Fruit fly (Drosophila melanogaster) whole organism, embryonic: Measurements from ENCODE around the gene Jhbp12.

Experiments used
- Abd-B ChIP-seq: fragments of 200-800 bp; sonication (Bioruptor generic); optimal IDR thresholded peaks from 2 replicates; lab custom pipeline; 2018; ENCODE audit warnings: missing biosample characterization, mild to moderate bottlenecking, missing genetic modification characterization, moderate library complexity
- B-H1 ChIP-seq: fragments of 200-800 bp; sonication (Bioruptor generic); IDR thresholded peaks from 3 replicates; pipeline ENCODE4 v1.3.6; 2022; ENCODE audit warnings: missing biosample characterization, missing genetic modification characterization
- BtbVII ChIP-seq: fragments of 200-800 bp; sonication (Bioruptor generic); optimal IDR thresholded peaks from 3 replicates; lab custom pipeline; 2017; ENCODE audit warnings: missing biosample characterization, mild to moderate bottlenecking, missing genetic modification characterization
- CG10543 ChIP-seq: fragments of 200-800 bp; sonication (Bioruptor generic); optimal IDR thresholded peaks from 3 replicates; lab custom pipeline; 2017; ENCODE audit warnings: missing biosample characterization, mild to moderate bottlenecking, missing genetic modification characterization, moderate library complexity
- CG12299 ChIP-seq: fragments of 200-800 bp; sonication (Bioruptor generic); optimal IDR thresholded peaks from 2 replicates; lab custom pipeline; 2018; ENCODE audit warnings: missing biosample characterization, mild to moderate bottlenecking, missing genetic modification characterization
- CG13287 ChIP-seq: fragments of 200-800 bp; sonication (Bioruptor generic); IDR thresholded peaks from 2 replicates; pipeline ENCODE4 v1.3.6; 2022; ENCODE audit warnings: missing biosample characterization, missing genetic modification characterization; ENCODE audit not compliant: partially characterized antibody
- CG17186 ChIP-seq: fragments of 200-800 bp; sonication (Bioruptor generic); optimal IDR thresholded peaks from 3 replicates; lab custom pipeline; 2017; ENCODE audit warnings: missing biosample characterization, missing genetic modification reagents, missing genetic modification characterization
- CG2116 ChIP-seq: fragments of 200-800 bp; sonication (Bioruptor generic); optimal IDR thresholded peaks from 3 replicates; lab custom pipeline; 2018; ENCODE audit warnings: missing biosample characterization, mild to moderate bottlenecking, missing genetic modification characterization
- CG2889 ChIP-seq: fragments of 200-800 bp; sonication (Bioruptor generic); IDR thresholded peaks from 3 replicates; pipeline ENCODE4 v1.3.6; 2022; ENCODE audit warnings: missing biosample characterization, missing genetic modification characterization
- CG34422 ChIP-seq: fragments of 200-800 bp; sonication (Bioruptor generic); IDR thresholded peaks from 3 replicates; pipeline ENCODE4 v1.3.6; 2022; ENCODE audit warnings: missing biosample characterization, missing genetic modification characterization
- CG3838 ChIP-seq: fragments of 200-800 bp; sonication (Bioruptor generic); optimal IDR thresholded peaks from 3 replicates; lab custom pipeline; 2016; ENCODE audit warnings: missing biosample characterization, missing genetic modification characterization
- CG3995 ChIP-seq: fragments of 200-800 bp; sonication (Bioruptor generic); optimal IDR thresholded peaks from 3 replicates; lab custom pipeline; 2016; ENCODE audit warnings: missing biosample characterization, missing genetic modification characterization
- CG4707 ChIP-seq: fragments of 200-800 bp; sonication (Bioruptor generic); optimal IDR thresholded peaks from 2 replicates; lab custom pipeline; 2018; ENCODE audit warnings: missing biosample characterization, mild to moderate bottlenecking, missing genetic modification characterization, moderate library complexity
- CG4730 ChIP-seq: fragments of 200-800 bp; sonication (Bioruptor generic); IDR thresholded peaks from 2 replicates; pipeline ENCODE4 v1.3.6; 2022; ENCODE audit warnings: missing biosample characterization, missing genetic modification characterization
- CG6272 ChIP-seq: fragments of 200-800 bp; sonication (Bioruptor generic); IDR thresholded peaks from 2 replicates; pipeline ENCODE4 v1.3.6; 2022; ENCODE audit warnings: missing biosample characterization, missing genetic modification characterization
- CG8290 ChIP-seq, 3 experiments: fragments of 200-800 bp; sonication (Bioruptor generic); optimal IDR thresholded peaks; 2 replicates each; lab custom pipeline; 2016 to 2019; ENCODE audit warnings: missing biosample characterization in 3 of 3, missing genetic modification characterization in 3 of 3, mild to moderate bottlenecking in 2 of 3, moderate library complexity in 1 of 3
- CG9727 ChIP-seq: fragments of 200-800 bp; sonication (Bioruptor generic); optimal IDR thresholded peaks from 3 replicates; lab custom pipeline; 2017; ENCODE audit warnings: missing biosample characterization, mild to moderate bottlenecking, missing genetic modification characterization
- CG9932 ChIP-seq: fragments of 200-800 bp; sonication (Bioruptor generic); IDR thresholded peaks from 2 replicates; pipeline ENCODE4 v1.3.6; 2022; ENCODE audit warnings: missing biosample characterization, missing genetic modification characterization
- Drgx ChIP-seq: fragments of 200-800 bp; sonication (Bioruptor generic); IDR thresholded peaks from 2 replicates; pipeline ENCODE4 v1.3.6; 2022; ENCODE audit warnings: missing biosample characterization, missing genetic modification characterization
- E2f2 ChIP-seq: fragments of 200-800 bp; sonication (Bioruptor generic); IDR thresholded peaks from 2 replicates; pipeline ENCODE4 v1.3.6; 2022; ENCODE audit warnings: missing biosample characterization, missing genetic modification characterization
- H2.0 ChIP-seq: fragments of 200-800 bp; sonication (Bioruptor generic); IDR thresholded peaks from 2 replicates; pipeline ENCODE4 v1.3.6; 2022; ENCODE audit warnings: missing biosample characterization, missing genetic modification characterization
- Hr3 ChIP-seq: fragments of 200-800 bp; sonication (Bioruptor generic); optimal IDR thresholded peaks from 3 replicates; lab custom pipeline; 2016; ENCODE audit warnings: missing biosample characterization, missing genetic modification characterization
- Kr ChIP-seq: fragments of 200-800 bp; sonication (Bioruptor generic); optimal IDR thresholded peaks from 2 replicates; lab custom pipeline; 2017; ENCODE audit warnings: missing biosample characterization, mild to moderate bottlenecking, missing genetic modification characterization
- NfI ChIP-seq: fragments of 200-800 bp; sonication (Bioruptor generic); optimal IDR thresholded peaks from 3 replicates; lab custom pipeline; 2018; ENCODE audit warnings: missing biosample characterization, mild to moderate bottlenecking, missing genetic modification characterization, moderate library complexity
- Oaz ChIP-seq: fragments of 200-800 bp; sonication (Bioruptor generic); IDR thresholded peaks from 2 replicates; pipeline ENCODE4 v1.3.6; 2022; ENCODE audit warnings: missing biosample characterization, missing genetic modification characterization
- Optix ChIP-seq: fragments of 200-800 bp; sonication (Bioruptor generic); IDR thresholded peaks from 3 replicates; pipeline ENCODE4 v1.3.6; 2022; ENCODE audit warnings: missing biosample characterization, missing genetic modification characterization
- Ravus ChIP-seq: fragments of 200-800 bp; sonication (Bioruptor generic); IDR thresholded peaks from 2 replicates; pipeline ENCODE4 v1.3.6; 2022; ENCODE audit warnings: missing biosample characterization, missing genetic modification characterization
- Sox100B ChIP-seq: fragments of 200-800 bp; sonication (Bioruptor generic); optimal IDR thresholded peaks from 3 replicates; lab custom pipeline; 2018; ENCODE audit warnings: missing biosample characterization, mild to moderate bottlenecking, missing genetic modification characterization
- ac ChIP-seq: fragments of 200-800 bp; sonication (Bioruptor generic); optimal IDR thresholded peaks from 3 replicates; lab custom pipeline; 2017; ENCODE audit warnings: missing biosample characterization, mild to moderate bottlenecking, missing genetic modification characterization
- amos ChIP-seq: fragments of 200-800 bp; sonication (Bioruptor generic); IDR thresholded peaks from 2 replicates; pipeline ENCODE4 v1.3.6; 2022; ENCODE audit warnings: missing biosample characterization, missing genetic modification characterization; ENCODE audit not compliant: partially characterized antibody
- cas ChIP-seq: fragments of 200-800 bp; sonication (Bioruptor generic); IDR thresholded peaks from 2 replicates; pipeline ENCODE4 v1.3.6; 2022; ENCODE audit warnings: missing biosample characterization, missing genetic modification characterization
- crp ChIP-seq, 2 experiments: fragments of 200-800 bp; sonication (Bioruptor generic); optimal IDR thresholded peaks; 2 replicates in 1 of 2; 3 replicates in 1 of 2; lab custom pipeline; 2017; ENCODE audit warnings: missing biosample characterization in 2 of 2, missing genetic modification characterization in 2 of 2, mild to moderate bottlenecking in 1 of 2, moderate library complexity in 1 of 2
- da ChIP-seq: fragments of 200-800 bp; sonication (Bioruptor generic); optimal IDR thresholded peaks from 2 replicates; lab custom pipeline; 2016; ENCODE audit warnings: missing biosample characterization, missing genetic modification characterization
- dmrt99B ChIP-seq: fragments of 200-800 bp; sonication (Bioruptor generic); optimal IDR thresholded peaks from 2 replicates; lab custom pipeline; 2018; ENCODE audit warnings: missing biosample characterization, mild to moderate bottlenecking, missing genetic modification characterization, moderate library complexity
- emc ChIP-seq: fragments of 200-800 bp; sonication (Bioruptor generic); optimal IDR thresholded peaks from 2 replicates; lab custom pipeline; 2016; ENCODE audit warnings: missing biosample characterization, missing genetic modification characterization
- grn ChIP-seq: fragments of 200-800 bp; sonication (Bioruptor generic); optimal IDR thresholded peaks from 3 replicates; lab custom pipeline; 2017; ENCODE audit warnings: missing biosample characterization, missing genetic modification characterization
- gro ChIP-seq: fragments of 200-800 bp; sonication (Bioruptor generic); optimal IDR thresholded peaks from 2 replicates; lab custom pipeline; 2016; ENCODE audit warnings: missing biosample characterization, missing genetic modification characterization
- hkb ChIP-seq, 2 experiments: fragments of 200-800 bp in 1 of 2; fragments of >200 bp in 1 of 2; sonication (Bioruptor generic) in 1 of 2; IDR thresholded peaks in 1 of 2; optimal IDR thresholded peaks in 1 of 2; 2 replicates each; pipeline versions ENCODE4 v1.3.6 to Lab custom; 2017 to 2022; ENCODE audit warnings: missing biosample characterization in 1 of 2, missing genetic modification characterization in 1 of 2
- jigr1 ChIP-seq: fragments of 200-800 bp; sonication (Bioruptor generic); IDR thresholded peaks from 3 replicates; pipeline ENCODE4 v1.3.6; 2022; ENCODE audit warnings: missing biosample characterization, missing genetic modification characterization
- nau ChIP-seq: fragments of 200-800 bp; sonication (Bioruptor generic); optimal IDR thresholded peaks from 3 replicates; lab custom pipeline; 2017; ENCODE audit warnings: missing biosample characterization, mild to moderate bottlenecking, missing genetic modification characterization, missing genetic modification reagents
- pfk ChIP-seq: fragments of 200-800 bp; sonication (Bioruptor generic); optimal IDR thresholded peaks from 2 replicates; lab custom pipeline; 2018; ENCODE audit warnings: missing biosample characterization, mild to moderate bottlenecking, missing genetic modification characterization, moderate library complexity
- pum ChIP-seq: fragments of 200-800 bp; sonication (Bioruptor generic); optimal IDR thresholded peaks from 2 replicates; lab custom pipeline; 2016; ENCODE audit warnings: missing biosample characterization, missing genetic modification characterization
- pzg ChIP-seq: fragments of 200-800 bp; sonication (Bioruptor generic); optimal IDR thresholded peaks from 3 replicates; lab custom pipeline; 2018; ENCODE audit warnings: missing biosample characterization, mild to moderate bottlenecking, missing genetic modification characterization, moderate library complexity
- sc ChIP-seq, 3 experiments: fragments of >200 bp in 2 of 3; fragments of 200-800 bp in 1 of 3; sonication (Bioruptor generic) in 1 of 3; optimal IDR thresholded peaks; 2 replicates in 2 of 3; 3 replicates in 1 of 3; lab custom pipeline; 2017; ENCODE audit warnings: mild to moderate bottlenecking in 1 of 3, missing biosample characterization in 1 of 3, missing genetic modification characterization in 1 of 3, missing genetic modification reagents in 1 of 3
- sd ChIP-seq: fragments of 200-800 bp; sonication (Bioruptor generic); optimal IDR thresholded peaks from 3 replicates; lab custom pipeline; 2018; ENCODE audit warnings: missing biosample characterization, mild to moderate bottlenecking, missing genetic modification characterization, moderate library complexity
- sim ChIP-seq: fragments of 200-800 bp; sonication (Bioruptor generic); IDR thresholded peaks from 2 replicates; pipeline ENCODE4 v1.3.6; 2022; ENCODE audit warnings: missing biosample characterization, missing genetic modification characterization
- sug ChIP-seq: fragments of 200-800 bp; optimal IDR thresholded peaks from 2 replicates; lab custom pipeline; 2019; ENCODE audit warnings: missing biosample characterization, mild to moderate bottlenecking, missing genetic modification characterization, moderate library complexity
- tio ChIP-seq: fragments of 200-800 bp; sonication (Bioruptor generic); optimal IDR thresholded peaks from 2 replicates; lab custom pipeline; 2017; ENCODE audit warnings: missing biosample characterization, missing genetic modification characterization, inconsistent platforms
- yki ChIP-seq: fragments of >200 bp; optimal IDR thresholded peaks from 3 replicates; lab custom pipeline; 2018
- zen2 ChIP-seq: fragments of 200-800 bp; sonication (Bioruptor generic); IDR thresholded peaks from 3 replicates; pipeline ENCODE4 v1.3.6; 2022; ENCODE audit warnings: missing biosample characterization, missing genetic modification characterization; ENCODE audit not compliant: partially characterized antibody

Gene Jhbp12

dm6 chr3R:24518150-24518580 lies 6.4 kb upstream of the Jhbp12 start, which contains the start of gene Pp1alpha-96A (continued):
- TF ChIP-seq CG2889 (GFP tag; lab: Robert Waterston, UW): no peak
- TF ChIP-seq sug (tag; lab: Kevin White, UChicago): no peak
- TF ChIP-seq sc (optimal IDR thresholded peaks at IDR 0.05; lab: Kevin White, UChicago): no peak
- TF ChIP-seq sc (GFP tag; optimal IDR thresholded peaks at IDR 0.05; lab: Kevin White, UChicago): no peak
- TF ChIP-seq Abd-B: peak; percentile 49
- TF ChIP-seq Drgx (GFP tag; lab: Robert Waterston, UW): no peak
- TF ChIP-seq amos (GFP tag; lab: Robert Waterston, UW): peak; percentile 92
- peak; percentile 15 for TF ChIP-seq nau (GFP tag; lab: Kevin White, UChicago)
- no peak for TF ChIP-seq B-H1
- no peak for TF ChIP-seq CG4730 (GFP tag; lab: Robert Waterston, UW)
- no peak for TF ChIP-seq Hr3 (GFP tag; lab: Kevin White, UChicago)
- no peak for TF ChIP-seq yki (lab: Kevin White, UChicago)
- peak; percentile 73; the same call in 2 of the 3 replicates for TF ChIP-seq zen2 (GFP tag; lab: Robert Waterston, UW)
- no peak for TF ChIP-seq NfI
- TF ChIP-seq crp (GFP tag; optimal IDR thresholded peaks at IDR 0.05; lab: Kevin White, UChicago): peak in 1 of 2 experiments; percentile 59
- no peak for TF ChIP-seq Oaz (GFP tag; lab: Robert Waterston, UW)
- TF ChIP-seq CG9932 (GFP tag; lab: Robert Waterston, UW): peak; percentile 40
- TF ChIP-seq BtbVII (GFP tag; lab: Kevin White, UChicago): no peak
- TF ChIP-seq CG3995 (GFP tag; lab: Kevin White, UChicago): peak; percentile 20
- peak; percentile 21 for TF ChIP-seq CG9727
- TF ChIP-seq grn (GFP tag; lab: Kevin White, UChicago): no peak
- TF ChIP-seq CG34422 (GFP tag; lab: Robert Waterston, UW): 0 out of 3 replicates have a peak, but pooled peaks have one; percentile 41
- TF ChIP-seq gro (GFP tag; lab: Kevin White, UChicago): peak; percentile 54
- TF ChIP-seq Sox100B: no peak
- TF ChIP-seq dmrt99B (tag; lab: Kevin White, UChicago): no peak
- TF ChIP-seq hkb (optimal IDR thresholded peaks at IDR 0.05; lab: Kevin White, UChicago): no peak
- no peak for TF ChIP-seq hkb (GFP tag; IDR thresholded peaks at IDR 0.05; lab: Robert Waterston, UW)
- no peak for TF ChIP-seq pfk
- peak; percentile 95 for TF ChIP-seq CG17186
- TF ChIP-seq Ravus (GFP tag; lab: Robert Waterston, UW): no peak
- TF ChIP-seq CG8290 (GFP tag; optimal IDR thresholded peaks at IDR 0.05; lab: Kevin White, UChicago): no peak
- no peak for TF ChIP-seq CG8290 (tag; optimal IDR thresholded peaks at IDR 0.05; lab: Kevin White, UChicago)
- TF ChIP-seq CG4707 (GFP tag; lab: Kevin White, UChicago): no peak
- no peak for TF ChIP-seq Kr
- no peak for TF ChIP-seq emc (GFP tag; lab: Kevin White, UChicago)
- peak; percentile 85 for TF ChIP-seq E2f2
- peak; percentile 91 for TF ChIP-seq CG13287 (GFP tag; lab: Robert Waterston, UW)
- TF ChIP-seq pzg (GFP tag; lab: Kevin White, UChicago): peak; percentile 83
- no peak for TF ChIP-seq sd (tag; lab: Kevin White, UChicago)
- TF ChIP-seq CG10543 (GFP tag; lab: Kevin White, UChicago): no peak
- TF ChIP-seq CG12299 (tag; lab: Kevin White, UChicago): no peak
- TF ChIP-seq jigr1: no peak
- no peak for TF ChIP-seq pum (GFP tag; lab: Kevin White, UChicago)
- TF ChIP-seq CG3838: no peak
- no peak for TF ChIP-seq cas (GFP tag; lab: Robert Waterston, UW)
- TF ChIP-seq CG2116: peak; percentile 60
- TF ChIP-seq sim: no peak
- TF ChIP-seq CG6272 (GFP tag; lab: Robert Waterston, UW): peak; percentile 17; the same call in 1 of the 2 replicates
- TF ChIP-seq tio (GFP tag; lab: Kevin White, UChicago): no peak
- no peak for TF ChIP-seq Optix (GFP tag; lab: Robert Waterston, UW)
- TF ChIP-seq H2.0 (GFP tag; lab: Robert Waterston, UW): no peak
- no peak for TF ChIP-seq ac
- no peak for TF ChIP-seq da (GFP tag; lab: Kevin White, UChicago)
